Worm (Caenorhabditis elegans): ENCODE results near the gene fcd-2.
"Not testable (repeated sequence)": the region's sequence is repeated elsewhere in the genome, so short reads cannot be mapped to it uniquely, and the experiment has no call there.

The fcd-2 gene

DNA sequence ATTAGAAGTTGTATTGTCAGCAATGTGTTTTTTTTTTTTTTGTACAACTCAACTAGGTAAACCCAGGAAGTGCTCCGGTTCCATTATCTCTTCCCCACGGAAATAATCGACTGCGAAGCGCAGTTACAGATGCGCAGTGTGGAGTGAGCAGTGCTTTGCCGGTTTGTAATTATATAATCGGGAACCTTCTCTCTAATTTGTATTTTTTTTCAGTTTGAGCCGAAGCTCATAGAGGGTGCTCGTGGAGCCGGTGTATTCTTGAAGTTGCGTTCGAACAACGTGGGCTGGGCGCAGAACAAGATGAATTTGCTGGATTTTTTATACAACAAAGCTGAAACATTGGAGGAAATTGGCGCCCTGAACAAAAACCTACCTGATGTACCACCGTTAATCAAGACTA, 32.5 kb downstream of the fcd-2 start, which contains the start of gene Y41E3.13:
Gene Y41E3.13, plus strand, starts transcription at position 301 of the 400 bp plus-strand sequence.
- TF ChIP-seq rcor-1 (GFP tag; IDR thresholded peaks at IDR 0.05) (no peak), F10E7.11 (tag; optimal IDR thresholded peaks at IDR 0.05) (no peak), ceh-100 (GFP tag; IDR thresholded peaks at IDR 0.05) (no peak), zim-3 (tag; optimal IDR thresholded peaks at IDR 0.05) (no peak), gei-17 (GFP tag; optimal IDR thresholded peaks at IDR 0.05) (no peak), rec-8 (tag; optimal IDR thresholded peaks at IDR 0.05) (no peak), snpc-1.3 (tag; optimal IDR thresholded peaks at IDR 0.05; ENCODE audit: insufficient read depth) (no peak), F55B11.4 (tag; optimal IDR thresholded peaks at IDR 0.05; ENCODE audit: borderline replicate concordance, insufficient read depth) (no peak), aptf-2 (GFP tag; conservative IDR thresholded peaks at IDR 0.05) (no peak), pha-4 (tag; optimal IDR thresholded peaks at IDR 0.05) (no peak)

DNA sequence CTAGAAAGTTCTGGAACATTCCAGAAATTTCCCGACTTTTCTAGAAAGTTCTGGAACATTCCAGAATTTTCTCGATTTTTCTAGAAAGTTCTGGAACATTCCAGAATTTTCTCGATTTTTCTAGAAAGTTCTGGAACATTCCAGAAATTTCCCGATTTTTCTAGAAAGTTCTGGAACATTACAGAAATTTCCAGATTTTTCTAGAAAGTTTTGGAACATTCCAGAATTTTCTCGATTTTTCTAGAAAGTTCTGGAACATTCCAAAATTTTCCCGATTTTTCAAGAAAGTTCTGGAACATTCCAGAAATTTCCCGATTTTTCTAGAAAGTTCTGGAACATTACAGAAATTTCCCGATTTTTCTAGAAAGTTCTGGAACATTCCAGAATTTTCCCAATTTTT, 33.6 kb downstream of the fcd-2 start:
- TF ChIP-seq egl-44 (GFP tag; IDR thresholded peaks at IDR 0.05) (peak; percentile 97), cebp-1 (GFP tag; IDR thresholded peaks at IDR 0.05) (peak; percentile 76), ceh-40 (GFP tag; IDR thresholded peaks at IDR 0.05) (peak; percentile 97), K11D2.4 (GFP tag; IDR thresholded peaks at IDR 0.05) (peak; percentile 53; the same call in 1 of the 2 replicates), Y53G8AR.9 (GFP tag; conservative IDR thresholded peaks at IDR 0.05) (peak; percentile 87), lsl-1 (GFP tag; optimal IDR thresholded peaks at IDR 0.05) (peak; percentile 53), nfya-2 (GFP tag; IDR thresholded peaks at IDR 0.05) (peak; percentile 84; the same call in 1 of the 2 replicates), bed-1 (GFP tag; IDR thresholded peaks at IDR 0.05) (peak; percentile 78), nfyb-1 (GFP tag; IDR thresholded peaks at IDR 0.05) (peak; percentile 92), lin-26 (GFP tag; IDR thresholded peaks at IDR 0.05) (peak; percentile 96), F33H1.4 (GFP tag; IDR thresholded peaks at IDR 0.05) (peak; percentile 72), egl-18 (GFP tag; IDR thresholded peaks at IDR 0.05) (peak; percentile 94), lin-54 (GFP tag; optimal IDR thresholded peaks at IDR 0.05) (peak; percentile 53), cebp-2 (GFP tag; IDR thresholded peaks at IDR 0.05) (peak; percentile 99), Y95B8A.8 (GFP tag; IDR thresholded peaks at IDR 0.05) (peak; percentile 98), mel-28 (tag; optimal IDR thresholded peaks at IDR 0.05; ENCODE audit: borderline replicate concordance) (peak; percentile 83), F39B2.1 (GFP tag; IDR thresholded peaks at IDR 0.05) (peak; percentile 95), rcor-1 (GFP tag; IDR thresholded peaks at IDR 0.05) (peak; percentile 98), F37B4.10 (GFP tag; IDR thresholded peaks at IDR 0.05) (peak; percentile 94; the same call in 1 of the 2 replicates), pbrm-1 (GFP tag; IDR thresholded peaks at IDR 0.05) (peak; percentile 97), dox-1 (GFP tag; IDR thresholded peaks at IDR 0.05) (peak; percentile 100), hmg-20 (GFP tag; IDR thresholded peaks at IDR 0.05) (0 out of 2 replicates have a peak, but pooled peaks have one; percentile 11), Y67H2A.10 (GFP tag; conservative IDR thresholded peaks at IDR 0.05) (peak; percentile 95), D2030.7 (GFP tag; IDR thresholded peaks at IDR 0.05) (peak; percentile 97), tbp1 (GFP tag; optimal IDR thresholded peaks at IDR 0.05) (peak; percentile 62), B0019.2 (GFP tag; conservative IDR thresholded peaks at IDR 0.05) (peak; percentile 91), ekl-4 (GFP tag; IDR thresholded peaks at IDR 0.05) (peak; percentile 98), madf-8 (GFP tag; conservative IDR thresholded peaks at IDR 0.05) (peak; percentile 63), ztf-28 (GFP tag; IDR thresholded peaks at IDR 0.05) (peak; percentile 93), let-526 (GFP tag; IDR thresholded peaks at IDR 0.05) (peak; percentile 97), aptf-2 (GFP tag; conservative IDR thresholded peaks at IDR 0.05) (peak; percentile 88), ztf-6 (GFP tag; IDR thresholded peaks at IDR 0.05) (0 out of 2 replicates have a peak, but pooled peaks have one; percentile 70), ceh-58 (GFP tag; IDR thresholded peaks at IDR 0.05) (peak; percentile 93; the same call in 1 of the 2 replicates), Y53F4B.3 (GFP tag; IDR thresholded peaks at IDR 0.05) (peak; percentile 96), bed-2 (GFP tag; IDR thresholded peaks at IDR 0.05) (0 out of 2 replicates have a peak, but pooled peaks have one; percentile 44), madf-6 (GFP tag; IDR thresholded peaks at IDR 0.05) (peak; percentile 92), ceh-100 (GFP tag; IDR thresholded peaks at IDR 0.05) (peak; percentile 84)
- TF ChIP-seq cebp-1 (tag; optimal IDR thresholded peaks at IDR 0.05), result not testable (repeated sequence)

All from whole organism, young adult.